Fruit fly (Drosophila melanogaster): Measurements from ENCODE around the gene Ilp8.

- TF ChIP-seq Blimp-1 (GFP tag; optimal IDR thresholded peaks at IDR 0.05): peak; percentile 95
- TF ChIP-seq CG34406 (GFP tag; optimal IDR thresholded peaks at IDR 0.05): no peak
- TF ChIP-seq Ets96B (tag; optimal IDR thresholded peaks at IDR 0.05): no peak
- no peak for TF ChIP-seq topi (GFP tag; optimal IDR thresholded peaks at IDR 0.05)
- TF ChIP-seq Hr39 (GFP tag; optimal IDR thresholded peaks at IDR 0.05): no peak
- TF ChIP-seq Hr4 (GFP tag; optimal IDR thresholded peaks at IDR 0.05): no peak
- TF ChIP-seq Gug (GFP tag; IDR thresholded peaks at IDR 0.05): no peak
- TF ChIP-seq vri (GFP tag; optimal IDR thresholded peaks at IDR 0.05): no peak
- no peak for TF ChIP-seq CG16779 (tag; optimal IDR thresholded peaks at IDR 0.05)
- no peak for TF ChIP-seq esn (GFP tag; optimal IDR thresholded peaks at IDR 0.05)
- no peak for TF ChIP-seq CG11902 (GFP tag; optimal IDR thresholded peaks at IDR 0.05)
- no peak for TF ChIP-seq CG6163 (GFP tag; IDR thresholded peaks at IDR 0.05)
- no peak for TF ChIP-seq CG8119 (GFP tag; IDR thresholded peaks at IDR 0.05)
- TF ChIP-seq svp (GFP tag): no peak
Measured at dm6 chr3L:17033309-17033708, 1.4 kb upstream of the Ilp8 start.

Measured in whole organism, prepupa.